Worm (Caenorhabditis elegans): ENCODE measurements around the gene B0244.5.

B0244.5 gene

DNA sequence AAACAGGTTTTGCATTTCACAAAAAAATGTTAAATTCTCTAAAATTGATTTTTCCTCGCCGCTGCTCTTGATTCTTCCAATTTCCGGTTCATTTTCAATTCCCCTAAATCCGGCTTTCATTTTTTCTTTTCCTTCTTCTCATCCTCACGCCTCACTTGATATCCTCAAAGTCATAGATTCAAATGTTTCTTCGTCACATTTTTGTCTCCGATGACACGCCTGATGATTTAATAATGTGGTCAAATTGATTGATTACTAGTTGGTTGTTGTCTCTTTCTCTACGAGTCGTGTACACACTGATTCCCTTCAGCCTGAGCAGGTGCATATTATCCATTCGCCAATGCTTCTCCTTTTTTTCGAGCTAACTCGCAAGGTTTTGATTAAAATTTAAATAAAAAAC lies 23.2 kb upstream of the B0244.5 start:
- no peak for TF ChIP-seq snpc-4 (tag; optimal IDR thresholded peaks at IDR 0.05)
- TF ChIP-seq aly-2 (tag; optimal IDR thresholded peaks at IDR 0.05), result no peak
- no peak for TF ChIP-seq ZK546.5 (tag; optimal IDR thresholded peaks at IDR 0.05)
- no peak for TF ChIP-seq ztf-11 (tag; optimal IDR thresholded peaks at IDR 0.05)
- no peak for TF ChIP-seq nhr-28 (tag; optimal IDR thresholded peaks at IDR 0.05)
- no peak for TF ChIP-seq egl-27 (tag; optimal IDR thresholded peaks at IDR 0.05)
- no peak for TF ChIP-seq ama-1 (optimal IDR thresholded peaks at IDR 0.05)
- TF ChIP-seq skn-1 (tag; optimal IDR thresholded peaks at IDR 0.05), result no peak
- no peak for TF ChIP-seq nhr-43 (tag; optimal IDR thresholded peaks at IDR 0.05; ENCODE audit: poor library complexity, severe bottlenecking)
- TF ChIP-seq nhr-76 (tag; optimal IDR thresholded peaks at IDR 0.05), result no peak
- TF ChIP-seq jun-1 (tag; optimal IDR thresholded peaks at IDR 0.05), result no peak
- no peak for TF ChIP-seq ztf-4 (tag; optimal IDR thresholded peaks at IDR 0.05)
- no peak for TF ChIP-seq lin-15B (tag; optimal IDR thresholded peaks at IDR 0.05)
- no peak for TF ChIP-seq fos-1 (tag; optimal IDR thresholded peaks at IDR 0.05)

ce11 chrIII:5721888-5722287 lies 22.8 kb upstream of the B0244.5 start:
- no peak for TF ChIP-seq elt-3 (tag; optimal IDR thresholded peaks at IDR 0.05)
- TF ChIP-seq elt-1 (tag; optimal IDR thresholded peaks at IDR 0.05), result peak; percentile 50
- TF ChIP-seq nhr-67 (tag; optimal IDR thresholded peaks at IDR 0.05), result no peak
- peak; percentile 52 for TF ChIP-seq lin-15B (tag; optimal IDR thresholded peaks at IDR 0.05)
- TF ChIP-seq egl-27 (tag; optimal IDR thresholded peaks at IDR 0.05), result no peak
- TF ChIP-seq fkh-2 (tag; optimal IDR thresholded peaks at IDR 0.05), result no peak
- TF ChIP-seq ceh-82 (tag; optimal IDR thresholded peaks at IDR 0.05), result no peak
- no peak for TF ChIP-seq nhr-11 (tag; optimal IDR thresholded peaks at IDR 0.05)
- peak; percentile 74 for TF ChIP-seq nhr-23 (tag; optimal IDR thresholded peaks at IDR 0.05)
- no peak for TF ChIP-seq ZK546.5 (tag; optimal IDR thresholded peaks at IDR 0.05)
- TF ChIP-seq nhr-43 (tag; optimal IDR thresholded peaks at IDR 0.05; ENCODE audit: poor library complexity, severe bottlenecking), result peak; percentile 90
- TF ChIP-seq sea-2 (GFP tag; optimal IDR thresholded peaks at IDR 0.05), result no peak
- no peak for TF ChIP-seq nhr-12 (tag; optimal IDR thresholded peaks at IDR 0.05)
- TF ChIP-seq hmg-11 (tag; optimal IDR thresholded peaks at IDR 0.05), result peak; percentile 41
- TF ChIP-seq nhr-28 (tag; optimal IDR thresholded peaks at IDR 0.05), result no peak
- no peak for TF ChIP-seq nhr-77 (tag; optimal IDR thresholded peaks at IDR 0.05)
- peak; percentile 91 for TF ChIP-seq elt-2 (tag; optimal IDR thresholded peaks at IDR 0.05)
- TF ChIP-seq mml-1 (tag; optimal IDR thresholded peaks at IDR 0.05), result no peak
- peak; percentile 42 for TF ChIP-seq R02D3.7 (tag; optimal IDR thresholded peaks at IDR 0.05)
- TF ChIP-seq jun-1 (tag; optimal IDR thresholded peaks at IDR 0.05), result peak; percentile 22
- peak; percentile 24 for TF ChIP-seq nhr-25 (tag; optimal IDR thresholded peaks at IDR 0.05)
- peak; percentile 85 for TF ChIP-seq snpc-4 (tag; optimal IDR thresholded peaks at IDR 0.05)
- TF ChIP-seq daf-12 (tag; optimal IDR thresholded peaks at IDR 0.05), result no peak
- no peak for TF ChIP-seq nhr-76 (tag; optimal IDR thresholded peaks at IDR 0.05)
- TF ChIP-seq unc-62 (GFP tag; optimal IDR thresholded peaks at IDR 0.05), result no peak
- peak; percentile 54 for TF ChIP-seq pha-4 (tag; optimal IDR thresholded peaks at IDR 0.05)
- peak; percentile 83 for TF ChIP-seq lsy-12 (tag; optimal IDR thresholded peaks at IDR 0.05)
- TF ChIP-seq lin-39 (tag; optimal IDR thresholded peaks at IDR 0.05), result no peak
- TF ChIP-seq ceh-28 (tag; optimal IDR thresholded peaks at IDR 0.05), result peak; percentile 79
- peak; percentile 87 for TF ChIP-seq pqm-1 (tag; optimal IDR thresholded peaks at IDR 0.05)

DNA sequence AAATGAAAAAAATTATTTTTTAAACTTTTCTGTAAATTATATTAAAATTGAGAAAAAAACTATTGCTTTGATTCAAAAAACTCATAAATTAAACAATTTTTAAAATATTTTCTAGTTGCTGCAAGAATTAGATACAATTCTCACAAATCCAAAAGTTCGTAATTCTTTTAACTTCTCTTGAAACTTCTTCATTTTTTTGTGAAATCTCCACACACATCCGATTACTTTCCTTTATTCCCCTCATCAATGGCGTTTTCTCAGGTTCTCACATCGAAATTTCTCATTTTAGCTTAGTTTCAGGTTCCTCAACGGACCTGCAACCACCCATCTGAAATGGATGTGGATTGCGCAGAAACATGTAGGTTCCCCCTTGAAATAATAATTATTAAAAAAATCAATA lies 22.1 kb upstream of the B0244.5 start, which contains the start of gene wrm-1:
TSS of gene wrm-1 (plus strand) at position 301 of the 400 bp plus-strand sequence.
- TF ChIP-seq ztf-11 (tag; optimal IDR thresholded peaks at IDR 0.05) (no peak), egl-27 (tag; optimal IDR thresholded peaks at IDR 0.05) (no peak), lin-15B (tag; optimal IDR thresholded peaks at IDR 0.05) (no peak), unc-62 (GFP tag; optimal IDR thresholded peaks at IDR 0.05) (no peak), lsy-12 (tag; optimal IDR thresholded peaks at IDR 0.05) (no peak), nhr-67 (tag; optimal IDR thresholded peaks at IDR 0.05) (no peak), hmg-11 (tag; optimal IDR thresholded peaks at IDR 0.05) (no peak), mdl-1 (tag; optimal IDR thresholded peaks at IDR 0.05) (no peak), unc-39 (tag; optimal IDR thresholded peaks at IDR 0.05) (no peak), nhr-23 (tag; optimal IDR thresholded peaks at IDR 0.05) (no peak), sea-2 (GFP tag; optimal IDR thresholded peaks at IDR 0.05) (no peak), ceh-82 (tag; optimal IDR thresholded peaks at IDR 0.05) (no peak), pqm-1 (tag; optimal IDR thresholded peaks at IDR 0.05) (no peak), ZK546.5 (tag; optimal IDR thresholded peaks at IDR 0.05) (no peak)

DNA sequence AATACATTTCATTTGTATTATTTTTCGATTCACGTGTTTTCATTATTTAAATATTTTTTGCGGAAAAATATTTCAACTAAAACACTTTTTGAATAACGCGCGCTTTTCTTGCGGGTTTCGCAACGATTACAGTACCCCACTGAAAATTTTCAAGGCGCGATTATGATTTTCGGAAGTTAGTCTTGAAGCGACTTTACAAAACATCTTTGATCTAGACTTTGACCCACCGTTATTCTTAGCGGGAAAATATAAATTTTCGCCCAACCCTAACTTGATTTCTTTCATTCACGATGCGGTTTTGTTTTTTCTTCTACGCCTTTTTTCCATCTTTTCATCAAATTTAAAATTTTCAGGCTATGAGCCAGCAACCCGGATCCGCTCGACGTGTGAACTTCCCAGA lies 16.9 kb upstream of the B0244.5 start, which contains the start of gene egg-1:
TSS of gene egg-1 (plus strand) at position 354 of the 400 bp plus-strand sequence.
- TF ChIP-seq ceh-28 (tag; optimal IDR thresholded peaks at IDR 0.05) (no peak), aly-2 (tag; optimal IDR thresholded peaks at IDR 0.05) (no peak), mml-1 (tag; optimal IDR thresholded peaks at IDR 0.05) (no peak), snpc-4 (tag; optimal IDR thresholded peaks at IDR 0.05) (no peak)

Data from whole organism, L3 larva.